Worm (Caenorhabditis elegans) whole organism, mixed stage, embryonic: ENCODE results near the gene spl-3.

Source experiments
- bed-3 ChIP-seq: fragments of 200-800 bp; sonication (Bioruptor generic); optimal IDR thresholded peaks from 3 replicates; lab custom pipeline; 2018; ENCODE audit warnings: mild to moderate bottlenecking, missing genetic modification characterization, moderate library complexity, missing compliant biosample characterization
- flh-1 ChIP-seq: fragments of 200-800 bp; sonication (Bioruptor generic); optimal IDR thresholded peaks from 2 replicates; lab custom pipeline; 2018; ENCODE audit warnings: mild to moderate bottlenecking, missing genetic modification characterization, moderate library complexity, missing compliant biosample characterization
- lin-13 ChIP-seq: fragments of 150-350 bp; optimal IDR thresholded peaks from 2 replicates; lab custom pipeline; 2014; ENCODE audit warnings: missing biosample characterization, missing genetic modification characterization
- lsy-2 ChIP-seq: fragments of 150-350 bp; optimal IDR thresholded peaks from 2 replicates; lab custom pipeline; 2014; ENCODE audit warnings: missing biosample characterization, missing genetic modification characterization
- mab-5 ChIP-seq: fragments of 150-350 bp; optimal IDR thresholded peaks from 2 replicates; lab custom pipeline; 2014; ENCODE audit warnings: missing biosample characterization, missing genetic modification characterization
- mls-2 ChIP-seq: sonication (generic microtip); optimal IDR thresholded peaks from 2 replicates; lab custom pipeline; 2016; ENCODE audit warnings: mild to moderate bottlenecking, missing genetic modification characterization, moderate library complexity, missing compliant biosample characterization
- pha-4 ChIP-seq: fragments of 150-350 bp; optimal IDR thresholded peaks from 2 replicates; lab custom pipeline; 2018; ENCODE audit warnings: missing biosample characterization, missing genetic modification reagents, missing genetic modification characterization
- unc-39 ChIP-seq: fragments of 150-350 bp; optimal IDR thresholded peaks from 2 replicates; lab custom pipeline; 2014; ENCODE audit warnings: missing biosample characterization, missing genetic modification characterization
- unc-62 ChIP-seq: fragments of 150-350 bp; optimal IDR thresholded peaks from 2 replicates; lab custom pipeline; 2014; ENCODE audit warnings: missing biosample characterization, missing genetic modification reagents, missing genetic modification characterization

DNA sequence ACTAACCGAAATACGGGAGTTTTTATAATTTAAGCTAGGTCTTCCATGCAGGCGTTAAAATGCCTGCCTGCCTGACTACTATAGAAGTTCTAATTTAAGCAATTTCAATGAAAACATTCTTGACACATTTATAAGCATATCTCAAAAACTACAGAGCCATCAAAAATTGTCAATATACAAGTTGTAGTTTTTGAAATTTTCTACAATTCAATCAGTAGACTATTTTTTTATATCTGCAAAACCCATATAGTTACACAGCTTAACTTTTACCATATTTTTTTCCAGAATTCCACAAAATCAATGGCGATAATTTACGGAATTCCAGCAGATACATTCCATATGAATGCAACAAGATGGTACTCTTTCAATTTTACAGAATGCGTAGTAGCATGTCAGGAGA lies 29.7 kb upstream of the spl-3 start, which contains the start of gene C50A2.7:
- TF ChIP-seq mls-2 (tag; lab: Kevin White, UChicago), result no peak
- no peak for TF ChIP-seq bed-3
- TF ChIP-seq unc-62, result no peak
- no peak for TF ChIP-seq pha-4 (tag; lab: Kevin White, UChicago)
- TF ChIP-seq lsy-2, result no peak
- TF ChIP-seq unc-39 (tag; lab: Kevin White, UChicago), result no peak
- TF ChIP-seq flh-1 (GFP tag; lab: Kevin White, UChicago), result no peak
- no peak for TF ChIP-seq lin-13
- no peak for TF ChIP-seq mab-5 (tag; lab: Kevin White, UChicago)
